Worm (Caenorhabditis elegans) whole organism, mixed stage, embryonic: ENCODE results near the gene swan-2.

Experiments
- M03D4.4 ChIP-seq: sonication (generic microtip); optimal IDR thresholded peaks from 2 replicates; lab custom pipeline; 2017; ENCODE audit warnings: mild to moderate bottlenecking, missing genetic modification characterization, missing compliant biosample characterization
- bed-3 ChIP-seq: fragments of 200-800 bp; sonication (Bioruptor generic); optimal IDR thresholded peaks from 3 replicates; lab custom pipeline; 2018; ENCODE audit warnings: mild to moderate bottlenecking, missing genetic modification characterization, moderate library complexity, missing compliant biosample characterization
- blmp-1 ChIP-seq: fragments of 150-350 bp; optimal IDR thresholded peaks from 2 replicates; lab custom pipeline; 2014; ENCODE audit warnings: missing biosample characterization, missing genetic modification characterization
- ceh-39 ChIP-seq: fragments of 150-350 bp; optimal IDR thresholded peaks from 2 replicates; lab custom pipeline; 2014; ENCODE audit warnings: missing biosample characterization, missing genetic modification characterization
- ceh-43 ChIP-seq: fragments of 200-800 bp; sonication (Bioruptor generic); optimal IDR thresholded peaks from 2 replicates; lab custom pipeline; 2018; ENCODE audit warnings: mild to moderate bottlenecking, missing genetic modification characterization, moderate library complexity, missing compliant biosample characterization
- ceh-83 ChIP-seq: fragments of 200-800 bp; sonication (Bioruptor generic); optimal IDR thresholded peaks from 2 replicates; lab custom pipeline; 2018; ENCODE audit warnings: mild to moderate bottlenecking, missing genetic modification characterization, missing compliant biosample characterization
- cnd-1 ChIP-seq: fragments of 200-800 bp; sonication (Bioruptor generic); optimal IDR thresholded peaks from 2 replicates; lab custom pipeline; 2018; ENCODE audit warnings: mild to moderate bottlenecking, missing genetic modification characterization, missing compliant biosample characterization
- drap-1 ChIP-seq: fragments of 200-800 bp; sonication (Bioruptor generic); optimal IDR thresholded peaks from 3 replicates; lab custom pipeline; 2018; ENCODE audit warnings: mild to moderate bottlenecking, missing genetic modification characterization, missing compliant biosample characterization
- elt-1 ChIP-seq: sonication (generic microtip); optimal IDR thresholded peaks from 2 replicates; lab custom pipeline; 2017; ENCODE audit warnings: missing genetic modification characterization, mild to moderate bottlenecking, missing compliant biosample characterization, antibody characterized with exemption, moderate library complexity, borderline replicate concordance; ENCODE audit not compliant: insufficient read depth
- ham-2 ChIP-seq: fragments of 200-800 bp; sonication (Bioruptor generic); optimal IDR thresholded peaks from 2 replicates; lab custom pipeline; 2018; ENCODE audit warnings: mild to moderate bottlenecking, missing genetic modification characterization, missing compliant biosample characterization
- hlh-1 ChIP-seq: fragments of 150-350 bp; optimal IDR thresholded peaks from 2 replicates; lab custom pipeline; 2014; ENCODE audit warnings: missing biosample characterization, missing genetic modification reagents, missing genetic modification characterization
- lin-13 ChIP-seq: fragments of 150-350 bp; optimal IDR thresholded peaks from 2 replicates; lab custom pipeline; 2014; ENCODE audit warnings: missing biosample characterization, missing genetic modification characterization
- lin-32 ChIP-seq: fragments of 200-800 bp; sonication (Bioruptor generic); optimal IDR thresholded peaks from 2 replicates; lab custom pipeline; 2018; ENCODE audit warnings: mild to moderate bottlenecking, missing genetic modification characterization, missing compliant biosample characterization
- lsy-2 ChIP-seq: fragments of 150-350 bp; optimal IDR thresholded peaks from 2 replicates; lab custom pipeline; 2014; ENCODE audit warnings: missing biosample characterization, missing genetic modification characterization
- mab-5 ChIP-seq: fragments of 150-350 bp; optimal IDR thresholded peaks from 2 replicates; lab custom pipeline; 2014; ENCODE audit warnings: missing biosample characterization, missing genetic modification characterization
- mep-1 ChIP-seq: fragments of 150-350 bp; optimal IDR thresholded peaks from 2 replicates; lab custom pipeline; 2017; ENCODE audit warnings: missing biosample characterization, missing genetic modification reagents, missing genetic modification characterization, inconsistent platforms
- mls-2 ChIP-seq: sonication (generic microtip); optimal IDR thresholded peaks from 2 replicates; lab custom pipeline; 2016; ENCODE audit warnings: mild to moderate bottlenecking, missing genetic modification characterization, moderate library complexity, missing compliant biosample characterization
- nhr-12 ChIP-seq: fragments of 150-350 bp; optimal IDR thresholded peaks from 2 replicates; lab custom pipeline; 2014; ENCODE audit warnings: missing biosample characterization, missing genetic modification characterization
- nhr-2 ChIP-seq: fragments of 150-350 bp; optimal IDR thresholded peaks from 2 replicates; lab custom pipeline; 2014; ENCODE audit warnings: missing biosample characterization, missing genetic modification characterization
- nhr-76 ChIP-seq: sonication (generic microtip); optimal IDR thresholded peaks from 2 replicates; lab custom pipeline; 2017; ENCODE audit warnings: missing biosample characterization, missing genetic modification characterization
- sem-2 ChIP-seq: fragments of 200-800 bp; sonication (Bioruptor generic); optimal IDR thresholded peaks from 2 replicates; lab custom pipeline; 2018; ENCODE audit warnings: mild to moderate bottlenecking, missing genetic modification characterization, missing compliant biosample characterization
- snpc-4 ChIP-seq: fragments of 150-350 bp; optimal IDR thresholded peaks from 2 replicates; lab custom pipeline; 2014; ENCODE audit warnings: missing biosample characterization, missing genetic modification characterization
- sptf-1 ChIP-seq: sonication (generic microtip); optimal IDR thresholded peaks from 2 replicates; lab custom pipeline; 2017; ENCODE audit warnings: mild to moderate bottlenecking, missing genetic modification characterization, moderate library complexity, missing compliant biosample characterization
- unc-120 ChIP-seq: sonication (generic microtip); optimal IDR thresholded peaks from 2 replicates; lab custom pipeline; 2017; ENCODE audit warnings: missing genetic modification characterization, missing compliant biosample characterization; ENCODE audit not compliant: poor library complexity, severe bottlenecking
- unc-39 ChIP-seq: fragments of 150-350 bp; optimal IDR thresholded peaks from 2 replicates; lab custom pipeline; 2014; ENCODE audit warnings: missing biosample characterization, missing genetic modification characterization
- unc-62 ChIP-seq: fragments of 150-350 bp; optimal IDR thresholded peaks from 2 replicates; lab custom pipeline; 2014; ENCODE audit warnings: missing biosample characterization, missing genetic modification reagents, missing genetic modification characterization
- ztf-11 ChIP-seq: fragments of 150-350 bp; optimal IDR thresholded peaks from 2 replicates; lab custom pipeline; 2014; ENCODE audit warnings: missing biosample characterization, missing genetic modification characterization

The swan-2 gene

ce11 chrV:13840909-13841308 lies 36.8 kb upstream of the swan-2 start, which contains the start of gene srx-17:
TSS of gene srx-17 (plus strand) at chrV:13841209.
- no peak for TF ChIP-seq M03D4.4 (tag; lab: Kevin White, UChicago)
- TF ChIP-seq ceh-39 (tag; lab: Kevin White, UChicago), result no peak
- TF ChIP-seq ceh-83, result no peak

ce11 chrV:13839433-13839832 lies 35.4 kb upstream of the swan-2 start, which contains the start of gene F55B12.10:
TSS of gene F55B12.10 (plus strand) at chrV:13839733.
- TF ChIP-seq lin-13 (no peak), ham-2 (GFP tag; lab: Kevin White, UChicago) (no peak), sptf-1 (tag; lab: Kevin White, UChicago) (no peak), bed-3 (no peak), M03D4.4 (tag; lab: Kevin White, UChicago) (no peak), ceh-39 (tag; lab: Kevin White, UChicago) (no peak), cnd-1 (no peak), nhr-76 (tag; lab: Kevin White, UChicago) (no peak), unc-120 (tag; lab: Kevin White, UChicago) (no peak)

DNA sequence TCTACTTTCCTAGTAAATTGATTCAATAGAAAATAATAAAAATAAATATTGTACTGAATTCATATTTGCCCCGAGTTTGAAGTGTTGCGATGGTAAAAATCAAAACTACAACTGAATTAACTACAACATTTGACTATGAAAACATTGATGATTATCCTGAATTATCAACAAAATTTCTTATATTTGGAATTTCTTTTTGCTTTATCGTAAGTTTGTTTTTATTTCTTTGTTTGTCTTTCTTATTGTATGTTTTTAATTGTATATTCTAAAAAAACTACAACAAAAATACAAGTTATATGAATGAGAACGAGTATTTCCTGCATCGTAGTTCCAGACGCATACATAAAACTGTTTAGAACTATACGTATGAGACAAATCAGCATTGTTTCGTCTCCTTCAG lies 33.1 kb upstream of the swan-2 start, which contains the start of gene srx-128:
TSS of gene srx-128 (plus strand) at position 301 of the 400 bp plus-strand sequence.
- TF ChIP-seq blmp-1, result no peak
- no peak for TF ChIP-seq nhr-12 (tag; lab: Kevin White, UChicago)
- TF ChIP-seq cnd-1, result no peak
- no peak for TF ChIP-seq mab-5
- TF ChIP-seq nhr-2 (tag; lab: Kevin White, UChicago), result no peak
- TF ChIP-seq unc-39 (tag; lab: Kevin White, UChicago), result no peak
- TF ChIP-seq ztf-11 (tag; lab: Kevin White, UChicago), result no peak
- TF ChIP-seq elt-1 (tag; lab: Kevin White, UChicago), result no peak
- TF ChIP-seq ceh-43 (GFP tag; lab: Kevin White, UChicago), result no peak
- TF ChIP-seq mls-2 (tag; lab: Kevin White, UChicago), result no peak
- TF ChIP-seq drap-1 (GFP tag; lab: Kevin White, UChicago), result no peak
- TF ChIP-seq ceh-83, result no peak
- TF ChIP-seq lsy-2 (tag; lab: Kevin White, UChicago), result no peak
- TF ChIP-seq lin-32 (GFP tag; lab: Kevin White, UChicago), result no peak
- no peak for TF ChIP-seq lin-13
- no peak for TF ChIP-seq mep-1 (tag; lab: Kevin White, UChicago)
- TF ChIP-seq, all 35 proteins: peak for 0

- TF ChIP-seq sem-2 (GFP tag; lab: Kevin White, UChicago) (no peak), bed-3 (no peak), lin-13 (no peak), lin-32 (GFP tag; lab: Kevin White, UChicago) (no peak), nhr-12 (tag; lab: Kevin White, UChicago) (no peak), M03D4.4 (tag; lab: Kevin White, UChicago) (no peak), snpc-4 (tag; lab: Kevin White, UChicago) (no peak), ceh-43 (GFP tag; lab: Kevin White, UChicago) (no peak)
Measured at ce11 chrV:13833951-13834350, 29.9 kb upstream of the swan-2 start, which contains the start of gene srx-129. TSS of gene srx-129 (plus strand) at chrV:13834251.

DNA sequence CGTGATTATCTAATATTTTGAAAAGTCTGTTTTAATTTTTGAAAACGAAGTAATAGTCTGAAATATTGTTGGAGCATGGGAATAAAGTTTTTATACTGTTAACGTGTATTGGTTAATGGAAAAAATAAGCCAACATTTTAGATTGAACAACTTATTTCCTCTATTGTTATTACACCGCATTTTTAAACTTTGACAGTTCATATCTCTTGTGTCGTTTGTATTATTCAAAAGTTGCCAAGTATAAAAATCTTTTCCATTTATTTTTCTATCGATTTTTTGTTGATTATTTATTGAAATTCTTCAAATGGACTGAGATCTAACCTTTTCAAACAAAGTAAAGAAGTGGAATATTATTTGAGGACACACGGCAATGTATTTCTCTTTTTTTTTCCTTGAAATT lies 26.7 kb upstream of the swan-2 start, which contains the start of gene str-165:
TSS of gene str-165 (plus strand) at position 301 of the 400 bp plus-strand sequence.
- TF ChIP-seq elt-1 (tag; lab: Kevin White, UChicago) (no peak), sem-2 (GFP tag; lab: Kevin White, UChicago) (no peak), blmp-1 (no peak), snpc-4 (tag; lab: Kevin White, UChicago) (no peak), M03D4.4 (tag; lab: Kevin White, UChicago) (no peak), unc-62 (GFP tag; lab: Kevin White, UChicago) (no peak), unc-120 (tag; lab: Kevin White, UChicago) (no peak), lin-13 (no peak), mab-5 (no peak), ceh-43 (GFP tag; lab: Kevin White, UChicago) (no peak)
- TF ChIP-seq, all 35 proteins: peak for 0

ce11 chrV:13827920-13828319 lies 23.8 kb upstream of the swan-2 start, which contains the start of gene nrf-5:
TSS of gene nrf-5 (plus strand) at chrV:13828267.
- TF ChIP-seq hlh-1 (tag; lab: Kevin White, UChicago) (peak; percentile 64), unc-62 (GFP tag; lab: Kevin White, UChicago) (no peak), mep-1 (tag; lab: Kevin White, UChicago) (no peak)
